Worm (Caenorhabditis elegans) whole organism, L4 larva: ENCODE results near the gene tnt-3.

Source experiments
- D1046.2 ChIP-seq: fragments of 200-800 bp; sonication (Bioruptor generic); IDR thresholded peaks from 2 replicates; pipeline ENCODE4 v1.3.6; 2022; ENCODE audit warnings: missing genetic modification characterization, missing compliant biosample characterization
- F26F4.8 ChIP-seq: fragments of 200-800 bp; sonication (Bioruptor generic); conservative IDR thresholded peaks from 2 replicates; pipeline ENCODE4 v1.3.6; 2022; ENCODE audit warnings: missing genetic modification characterization, missing compliant biosample characterization
- F37D6.2 ChIP-seq: sonication (generic microtip); optimal IDR thresholded peaks from 2 replicates; lab custom pipeline; 2016; ENCODE audit warnings: mild to moderate bottlenecking, missing genetic modification characterization, missing compliant biosample characterization
- F49E8.2 ChIP-seq: sonication (generic microtip); optimal IDR thresholded peaks from 2 replicates; lab custom pipeline; 2016; ENCODE audit warnings: missing compliant biosample characterization, mild to moderate bottlenecking, missing genetic modification characterization, borderline replicate concordance
- T20F7.1 ChIP-seq: fragments of 200-800 bp; sonication (Bioruptor generic); optimal IDR thresholded peaks from 2 replicates; lab custom pipeline; 2018; ENCODE audit warnings: mild to moderate bottlenecking, missing genetic modification characterization, missing compliant biosample characterization
- T26A8.4 ChIP-seq: fragments of 200-800 bp; sonication (Bioruptor generic); IDR thresholded peaks from 2 replicates; pipeline ENCODE4 v1.3.6; 2022; ENCODE audit warnings: missing genetic modification characterization, missing compliant biosample characterization
- Y105C5A.15 ChIP-seq: fragments of 200-800 bp; sonication (Bioruptor generic); IDR thresholded peaks from 2 replicates; pipeline ENCODE4 v1.3.6; 2022; ENCODE audit warnings: missing genetic modification characterization, missing compliant biosample characterization
- Y48G9A.11 ChIP-seq: fragments of 200-800 bp; sonication (Bioruptor generic); IDR thresholded peaks from 2 replicates; pipeline ENCODE4 v1.3.6; 2022; ENCODE audit warnings: missing genetic modification reagents, missing genetic modification characterization, missing compliant biosample characterization
- Y75B8A.6 ChIP-seq: fragments of 200-800 bp; sonication (Bioruptor generic); IDR thresholded peaks from 2 replicates; pipeline ENCODE4 v1.3.6; 2022; ENCODE audit warnings: missing genetic modification reagents, missing genetic modification characterization, missing compliant biosample characterization
- ama-1 ChIP-seq: fragments of 150-350 bp; optimal IDR thresholded peaks from 2 replicates; lab custom pipeline; 2014; ENCODE audit warnings: inconsistent platforms, mixed read lengths
- ceh-28 ChIP-seq: fragments of 150-350 bp; optimal IDR thresholded peaks from 2 replicates; lab custom pipeline; 2014; ENCODE audit warnings: missing biosample characterization, missing genetic modification reagents, missing genetic modification characterization
- ctbp-1 ChIP-seq: fragments of 200-800 bp; sonication (Bioruptor generic); IDR thresholded peaks from 2 replicates; pipeline ENCODE4 v1.3.6; 2022; ENCODE audit warnings: missing genetic modification reagents, missing genetic modification characterization, missing compliant biosample characterization
- daf-12 ChIP-seq: fragments of 150-350 bp; optimal IDR thresholded peaks from 2 replicates; lab custom pipeline; 2014; ENCODE audit warnings: missing biosample characterization, missing genetic modification reagents, missing genetic modification characterization
- daf-16 ChIP-seq, 3 experiments: sonication (generic microtip); optimal IDR thresholded peaks; 2 replicates each; lab custom pipeline; 2016 to 2017; ENCODE audit warnings: missing genetic modification characterization in 3 of 3, missing genetic modification reagents in 3 of 3, mild to moderate bottlenecking in 2 of 3, missing compliant biosample characterization in 2 of 3, missing biosample characterization in 1 of 3, moderate library complexity in 1 of 3
- dmd-6 ChIP-seq: fragments of 200-800 bp; sonication (Bioruptor generic); IDR thresholded peaks from 2 replicates; pipeline ENCODE4 v1.3.6; 2022; ENCODE audit warnings: missing genetic modification reagents, missing genetic modification characterization, missing compliant biosample characterization
- dmd-8 ChIP-seq: fragments of 200-800 bp; sonication (Bioruptor generic); IDR thresholded peaks from 2 replicates; pipeline ENCODE4 v1.3.6; 2022; ENCODE audit warnings: missing genetic modification characterization, missing compliant biosample characterization
- dpl-1 ChIP-seq: fragments of 150-350 bp; optimal IDR thresholded peaks from 2 replicates; lab custom pipeline; 2014; ENCODE audit warnings: missing biosample characterization, missing genetic modification reagents, missing genetic modification characterization
- egl-43 ChIP-seq: fragments of 200-800 bp; sonication (Bioruptor generic); IDR thresholded peaks from 2 replicates; pipeline ENCODE4 v1.3.6; 2022; ENCODE audit warnings: missing genetic modification reagents, missing genetic modification characterization, missing compliant biosample characterization
- fos-1 ChIP-seq: fragments of 150-350 bp; optimal IDR thresholded peaks from 2 replicates; lab custom pipeline; 2014; ENCODE audit warnings: missing biosample characterization, missing genetic modification characterization
- hlh-30 ChIP-seq: sonication (generic microtip); optimal IDR thresholded peaks from 2 replicates; lab custom pipeline; 2017; ENCODE audit warnings: antibody characterized with exemption, mild to moderate bottlenecking, missing genetic modification characterization, missing compliant biosample characterization; ENCODE audit not compliant: insufficient read depth
- lim-7 ChIP-seq: fragments of 200-800 bp; sonication (Bioruptor generic); IDR thresholded peaks from 2 replicates; pipeline ENCODE4 v1.3.6; 2022; ENCODE audit warnings: missing genetic modification characterization, missing compliant biosample characterization
- lin-1 ChIP-seq: fragments of 200-800 bp; sonication (Bioruptor generic); IDR thresholded peaks from 2 replicates; pipeline ENCODE4 v1.3.6; 2022; ENCODE audit warnings: missing genetic modification reagents, missing genetic modification characterization, missing compliant biosample characterization
- lin-38 ChIP-seq: fragments of 200-800 bp; sonication (Bioruptor generic); IDR thresholded peaks from 2 replicates; pipeline ENCODE4 v1.3.6; 2022; ENCODE audit warnings: missing genetic modification reagents, missing genetic modification characterization, missing compliant biosample characterization
- lir-3 ChIP-seq: sonication (generic microtip); optimal IDR thresholded peaks from 2 replicates; lab custom pipeline; 2016; ENCODE audit warnings: mild to moderate bottlenecking, missing genetic modification characterization, missing compliant biosample characterization
- madf-5 ChIP-seq, 2 experiments: fragments of 200-800 bp; sonication (Bioruptor generic); IDR thresholded peaks; 2 replicates each; pipeline ENCODE4 v1.3.6; 2022; ENCODE audit warnings: missing compliant biosample characterization in 2 of 2, missing genetic modification characterization in 2 of 2
- madf-9 ChIP-seq: fragments of 200-800 bp; sonication (Bioruptor generic); conservative IDR thresholded peaks from 2 replicates; pipeline ENCODE4 v1.3.6; 2022; ENCODE audit warnings: missing genetic modification reagents, missing genetic modification characterization, missing compliant biosample characterization
- mdl-1 ChIP-seq, 2 experiments: fragments of 150-350 bp in 1 of 2; sonication (generic microtip) in 1 of 2; optimal IDR thresholded peaks; 2 replicates each; lab custom pipeline; 2014 to 2017; ENCODE audit warnings: missing biosample characterization in 2 of 2, missing genetic modification characterization in 2 of 2
- mes-2 ChIP-seq: sonication (generic microtip); optimal IDR thresholded peaks from 2 replicates; lab custom pipeline; 2016; ENCODE audit warnings: missing genotype, mild to moderate bottlenecking, missing genetic modification characterization, missing compliant biosample characterization; ENCODE audit not compliant: poor library complexity, severe bottlenecking
- mxl-3 ChIP-seq: fragments of 200-800 bp; sonication (Bioruptor generic); optimal IDR thresholded peaks from 2 replicates; lab custom pipeline; 2018; ENCODE audit warnings: mild to moderate bottlenecking, missing genetic modification characterization, missing compliant biosample characterization
- nhr-11 ChIP-seq: fragments of 150-350 bp; optimal IDR thresholded peaks from 2 replicates; lab custom pipeline; 2014; ENCODE audit warnings: missing biosample characterization, missing genetic modification characterization
- nhr-25 ChIP-seq: sonication (generic microtip); optimal IDR thresholded peaks from 2 replicates; lab custom pipeline; 2017; ENCODE audit warnings: missing genetic modification characterization, mild to moderate bottlenecking, missing compliant biosample characterization, antibody characterized with exemption, moderate library complexity, borderline replicate concordance; ENCODE audit not compliant: insufficient read depth
- nhr-42 ChIP-seq: fragments of 200-800 bp; sonication (Bioruptor generic); IDR thresholded peaks from 2 replicates; pipeline ENCODE4 v1.3.6; 2022; ENCODE audit warnings: missing genetic modification characterization, missing compliant biosample characterization
- nhr-48 ChIP-seq: sonication (generic microtip); optimal IDR thresholded peaks from 2 replicates; lab custom pipeline; 2016; ENCODE audit warnings: mild to moderate bottlenecking, missing genetic modification characterization, missing compliant biosample characterization
- nhr-77 ChIP-seq: fragments of 150-350 bp; optimal IDR thresholded peaks from 2 replicates; lab custom pipeline; 2014; ENCODE audit warnings: missing biosample characterization, missing genetic modification characterization
- pha-4 ChIP-seq, 2 experiments: fragments of 150-350 bp in 1 of 2; fragments of 200-800 bp in 1 of 2; sonication (Bioruptor generic) in 1 of 2; IDR thresholded peaks in 1 of 2; optimal IDR thresholded peaks in 1 of 2; 2 replicates each; pipeline versions ENCODE4 v1.3.6 to Lab custom; 2014 to 2022; ENCODE audit warnings: missing genetic modification characterization in 2 of 2, missing genetic modification reagents in 2 of 2, missing biosample characterization in 1 of 2, missing compliant biosample characterization in 1 of 2
- rbr-2 ChIP-seq: sonication (generic microtip); optimal IDR thresholded peaks from 2 replicates; lab custom pipeline; 2016; ENCODE audit warnings: missing genotype, missing genetic modification characterization, missing compliant biosample characterization
- tra-1 ChIP-seq: fragments of 200-800 bp; sonication (Bioruptor generic); IDR thresholded peaks from 2 replicates; pipeline ENCODE4 v1.3.6; 2022; ENCODE audit warnings: missing genetic modification reagents, missing genetic modification characterization, missing compliant biosample characterization
- unc-130 ChIP-seq: sonication (generic microtip); optimal IDR thresholded peaks from 2 replicates; lab custom pipeline; 2016; ENCODE audit warnings: missing genetic modification reagents, missing genetic modification characterization, missing compliant biosample characterization
- unc-39 ChIP-seq: sonication (generic microtip); optimal IDR thresholded peaks from 2 replicates; lab custom pipeline; 2017; ENCODE audit warnings: missing biosample characterization, missing genetic modification characterization
- unc-62 ChIP-seq, 3 experiments: fragments of 150-350 bp in 1 of 3; sonication (generic microtip); optimal IDR thresholded peaks in 2 of 3; peaks in 1 of 3; 1 replicate in 1 of 3; 2 replicates in 2 of 3; lab custom pipeline; 2014 to 2017; ENCODE audit warnings: missing biosample characterization in 3 of 3, missing genetic modification characterization in 3 of 3, missing genetic modification reagents in 3 of 3, missing genotype in 1 of 3
- zfp-3 ChIP-seq: fragments of 200-800 bp; sonication (Bioruptor generic); conservative IDR thresholded peaks from 2 replicates; pipeline ENCODE4 v1.3.6; 2022; ENCODE audit warnings: missing genetic modification reagents, missing genetic modification characterization, missing compliant biosample characterization
- ztf-7 ChIP-seq: fragments of 150-350 bp; optimal IDR thresholded peaks from 2 replicates; lab custom pipeline; 2014; ENCODE audit warnings: missing biosample characterization, missing genetic modification characterization

tnt-3 gene

ce11 chrX:7898131-7898530 lies 46.8 kb downstream of the tnt-3 start:
- TF ChIP-seq Y105C5A.15 (no peak), T26A8.4 (GFP tag; lab: Robert Waterston, UW) (no peak), madf-9 (GFP tag; lab: Robert Waterston, UW) (peak; percentile 54; the same call in 1 of the 2 replicates), ama-1 (lab: Kevin White, UChicago) (no peak), ztf-7 (tag; lab: Kevin White, UChicago) (peak; percentile 3), nhr-48 (peak; percentile 37), lin-1 (GFP tag; lab: Robert Waterston, UW) (0 out of 2 replicates have a peak, but pooled peaks have one; percentile 18), fos-1 (tag; lab: Kevin White, UChicago) (no peak), nhr-11 (no peak), Y75B8A.6 (GFP tag; lab: Robert Waterston, UW) (peak; percentile 38; the same call in 1 of the 2 replicates), D1046.2 (0 out of 2 replicates have a peak, but pooled peaks have one; percentile 74), dmd-8 (GFP tag; lab: Robert Waterston, UW) (0 out of 2 replicates have a peak, but pooled peaks have one; percentile 70), lir-3 (tag; lab: Kevin White, UChicago) (no peak), hlh-30 (tag; lab: Kevin White, UChicago) (peak; percentile 21), unc-130 (GFP tag; lab: Kevin White, UChicago) (peak; percentile 41), F26F4.8 (GFP tag; lab: Robert Waterston, UW) (0 out of 2 replicates have a peak, but pooled peaks have one; percentile 50), Y48G9A.11 (no peak), ctbp-1 (no peak; the same call in 1 of the 2 replicates), tra-1 (GFP tag; lab: Robert Waterston, UW) (0 out of 2 replicates have a peak, but pooled peaks have one; percentile 33), madf-5 (GFP tag; IDR thresholded peaks at IDR 0.05; lab: Robert Waterston, UW) (peak; percentile 65 to 69; a peak in 1 of 4 replicates), nhr-77 (tag; lab: Kevin White, UChicago) (no peak), F49E8.2 (peak; percentile 31), lim-7 (peak; percentile 80), unc-39 (tag; lab: Kevin White, UChicago) (no peak), rbr-2 (tag; lab: Kevin White, UChicago) (no peak), zfp-3 (peak; percentile 76), dpl-1 (GFP tag; lab: Kevin White, UChicago) (no peak), nhr-42 (GFP tag; lab: Robert Waterston, UW) (no peak), pha-4 (GFP tag; IDR thresholded peaks at IDR 0.05; lab: Robert Waterston, UW) (peak; percentile 55; the same call in 1 of the 2 replicates), pha-4 (tag; optimal IDR thresholded peaks at IDR 0.05; lab: Kevin White, UChicago) (no peak), nhr-25 (tag; lab: Kevin White, UChicago) (no peak), mdl-1 (tag; optimal IDR thresholded peaks at IDR 0.05; lab: Kevin White, UChicago) (no peak), lin-38 (peak; percentile 60), daf-12 (tag; lab: Kevin White, UChicago) (no peak), egl-43 (GFP tag; lab: Robert Waterston, UW) (no peak), daf-16 (GFP tag; optimal IDR thresholded peaks at IDR 0.05; lab: Kevin White, UChicago) (peak in 1 of 2 experiments; percentile 47), daf-16 (tag; optimal IDR thresholded peaks at IDR 0.05; lab: Kevin White, UChicago) (peak; percentile 59), mxl-3 (peak; percentile 10)

- TF ChIP-seq ctbp-1 (no peak), mes-2 (no peak), D1046.2 (no peak), F37D6.2 (tag; lab: Kevin White, UChicago) (no peak), ceh-28 (tag; lab: Kevin White, UChicago) (no peak), madf-9 (GFP tag; lab: Robert Waterston, UW) (no peak), unc-62 (GFP tag; optimal IDR thresholded peaks at IDR 0.05 in 1 of 2; lab: Kevin White, UChicago) (no peak), unc-62 (tag; optimal IDR thresholded peaks at IDR 0.05; lab: Kevin White, UChicago) (no peak), dmd-6 (GFP tag; lab: Robert Waterston, UW) (no peak), T20F7.1 (GFP tag; lab: Kevin White, UChicago) (no peak)
- TF ChIP-seq, all 104 proteins: peak for 0
Measured at ce11 chrX:7897690-7898089, 47.2 kb downstream of the tnt-3 start, which contains the start of gene latd-1. latd-1 (minus strand) TSS chrX:7897790.
